Worm (Caenorhabditis elegans) whole organism, midembryonic: ENCODE results near the gene skpt-1.

ENCODE experiments used
- cog-1 ChIP-seq: sonication (generic microtip); optimal IDR thresholded peaks from 2 replicates; lab custom pipeline; 2016; ENCODE audit warnings: missing genetic modification characterization, missing compliant biosample characterization
- flt-1 ChIP-seq: fragments of 200-800 bp; sonication (Bioruptor generic); IDR thresholded peaks from 2 replicates; pipeline ENCODE4 v1.3.6; 2022; ENCODE audit warnings: missing genetic modification characterization, missing compliant biosample characterization
- klf-2 ChIP-seq: fragments of 200-800 bp; sonication (Bioruptor generic); conservative IDR thresholded peaks from 2 replicates; pipeline ENCODE4 v1.3.6; 2022; ENCODE audit warnings: missing genetic modification reagents, missing genetic modification characterization, missing compliant biosample characterization
- med-1 ChIP-seq: sonication (generic microtip); optimal IDR thresholded peaks from 2 replicates; lab custom pipeline; 2017; ENCODE audit warnings: missing genetic modification characterization, mild to moderate bottlenecking, missing compliant biosample characterization, antibody characterized with exemption, missing genetic modification reagents; ENCODE audit not compliant: insufficient read depth
- ref-1 ChIP-seq: fragments of 200-800 bp; sonication (Bioruptor generic); conservative IDR thresholded peaks from 2 replicates; pipeline ENCODE4 v1.3.6; 2022; ENCODE audit warnings: missing genetic modification reagents, missing genetic modification characterization, missing compliant biosample characterization
- tab-1 ChIP-seq: fragments of 200-800 bp; sonication (Bioruptor generic); IDR thresholded peaks from 2 replicates; pipeline ENCODE4 v1.3.6; 2022; ENCODE audit warnings: missing genetic modification characterization, missing compliant biosample characterization
- ztf-23 ChIP-seq: fragments of 200-800 bp; sonication (Bioruptor generic); IDR thresholded peaks from 2 replicates; pipeline ENCODE4 v1.3.6; 2022; ENCODE audit warnings: missing genetic modification reagents, missing genetic modification characterization, missing compliant biosample characterization
- ztf-29 ChIP-seq: fragments of 200-800 bp; sonication (Bioruptor generic); IDR thresholded peaks from 2 replicates; pipeline ENCODE4 v1.3.6; 2022; ENCODE audit warnings: missing genetic modification reagents, missing genetic modification characterization, missing compliant biosample characterization

DNA sequence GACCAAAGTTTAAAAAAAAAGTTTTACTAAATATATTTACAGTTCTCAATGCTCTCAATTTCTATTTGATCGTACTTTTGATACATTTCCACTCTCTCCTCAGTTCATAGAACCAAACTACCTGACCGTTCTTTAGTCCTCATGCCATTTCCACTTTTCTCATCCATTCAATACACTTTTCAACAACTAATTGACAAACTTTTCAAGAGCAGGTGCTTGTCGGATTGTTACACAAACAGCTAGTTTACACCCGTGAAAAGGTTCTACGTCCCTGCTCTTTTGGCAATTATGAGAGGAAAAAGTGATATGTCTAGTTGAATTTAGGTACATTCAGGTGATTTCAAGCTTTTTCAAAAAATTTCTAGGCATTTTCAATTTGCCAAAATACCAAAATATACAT lies 30.3 kb downstream of the skpt-1 start:
- TF ChIP-seq cog-1 (tag; lab: Kevin White, UChicago) (no peak), ztf-29 (GFP tag; lab: Robert Waterston, UW) (no peak), klf-2 (GFP tag; lab: Robert Waterston, UW) (no peak), ztf-23 (no peak), ref-1 (GFP tag; lab: Robert Waterston, UW) (no peak), tab-1 (GFP tag; lab: Robert Waterston, UW) (no peak), med-1 (GFP tag; lab: Kevin White, UChicago) (no peak), flt-1 (GFP tag; lab: Robert Waterston, UW) (no peak)
